Fruit fly (Drosophila melanogaster) whole organism, embryonic: ENCODE results near the gene PGAP1.
A peak's percentile ranks its signal among the peaks of the same experiment; 100 is the strongest.

Experiments used
- Atf-2 ChIP-seq: fragments of 200-800 bp; sonication (Bioruptor generic); optimal IDR thresholded peaks from 2 replicates; lab custom pipeline; 2016; ENCODE audit warnings: missing biosample characterization, missing genetic modification characterization
- C15 ChIP-seq: fragments of 200-800 bp; sonication (Bioruptor generic); IDR thresholded peaks from 3 replicates; pipeline ENCODE4 v1.3.6; 2022; ENCODE audit warnings: missing biosample characterization, missing genetic modification characterization
- CG10431 ChIP-seq: fragments of 200-800 bp; sonication (Bioruptor generic); optimal IDR thresholded peaks from 3 replicates; lab custom pipeline; 2018; ENCODE audit warnings: missing biosample characterization, mild to moderate bottlenecking, missing genetic modification characterization
- CG10543 ChIP-seq: fragments of 200-800 bp; sonication (Bioruptor generic); optimal IDR thresholded peaks from 3 replicates; lab custom pipeline; 2017; ENCODE audit warnings: missing biosample characterization, mild to moderate bottlenecking, missing genetic modification characterization, moderate library complexity
- CG13287 ChIP-seq: fragments of 200-800 bp; sonication (Bioruptor generic); IDR thresholded peaks from 2 replicates; pipeline ENCODE4 v1.3.6; 2022; ENCODE audit warnings: missing biosample characterization, missing genetic modification characterization; ENCODE audit not compliant: partially characterized antibody
- CG13894 ChIP-seq: fragments of 200-800 bp; sonication (Bioruptor generic); optimal IDR thresholded peaks from 3 replicates; lab custom pipeline; 2018; ENCODE audit warnings: missing biosample characterization, mild to moderate bottlenecking, missing genetic modification characterization, moderate library complexity
- CG17802 ChIP-seq: fragments of 200-800 bp; sonication (Bioruptor generic); optimal IDR thresholded peaks from 2 replicates; lab custom pipeline; 2018; ENCODE audit warnings: missing biosample characterization, mild to moderate bottlenecking, missing genetic modification characterization, moderate library complexity
- CG17829 ChIP-seq: fragments of 200-800 bp; optimal IDR thresholded peaks from 2 replicates; lab custom pipeline; 2019; ENCODE audit warnings: missing biosample characterization, mild to moderate bottlenecking, missing genetic modification characterization, moderate library complexity
- CG2116 ChIP-seq: fragments of 200-800 bp; sonication (Bioruptor generic); optimal IDR thresholded peaks from 3 replicates; lab custom pipeline; 2018; ENCODE audit warnings: missing biosample characterization, mild to moderate bottlenecking, missing genetic modification characterization
- CG30020 ChIP-seq: fragments of 200-800 bp; optimal IDR thresholded peaks from 2 replicates; lab custom pipeline; 2019; ENCODE audit warnings: missing biosample characterization, mild to moderate bottlenecking, missing genetic modification characterization, moderate library complexity
- CG30403 ChIP-seq: fragments of 200-800 bp; sonication (Bioruptor generic); optimal IDR thresholded peaks from 3 replicates; lab custom pipeline; 2016; ENCODE audit warnings: missing biosample characterization, missing genetic modification characterization
- CG30431 ChIP-seq: fragments of 200-800 bp; sonication (Bioruptor generic); optimal IDR thresholded peaks from 2 replicates; lab custom pipeline; 2017; ENCODE audit warnings: missing biosample characterization, missing genetic modification characterization
- CG31224 ChIP-seq: fragments of 200-800 bp; sonication (Bioruptor generic); IDR thresholded peaks from 2 replicates; pipeline ENCODE4 v1.3.6; 2022; ENCODE audit warnings: missing biosample characterization, missing genetic modification characterization
- CG32767 ChIP-seq: fragments of 200-800 bp; sonication (Bioruptor generic); IDR thresholded peaks from 2 replicates; pipeline ENCODE4 v1.3.6; 2022; ENCODE audit warnings: missing biosample characterization, missing genetic modification characterization
- CG32772 ChIP-seq: fragments of 200-800 bp; sonication (Bioruptor generic); IDR thresholded peaks from 2 replicates; pipeline ENCODE4 v1.3.6; 2022; ENCODE audit warnings: missing biosample characterization, missing genetic modification characterization
- CG33557 ChIP-seq: fragments of 200-800 bp; sonication (Bioruptor generic); optimal IDR thresholded peaks from 2 replicates; lab custom pipeline; 2019; ENCODE audit warnings: missing biosample characterization, mild to moderate bottlenecking, missing genetic modification characterization, moderate library complexity
- CG3995 ChIP-seq: fragments of 200-800 bp; sonication (Bioruptor generic); optimal IDR thresholded peaks from 3 replicates; lab custom pipeline; 2016; ENCODE audit warnings: missing biosample characterization, missing genetic modification characterization
- CG42726 ChIP-seq: fragments of 200-800 bp; sonication (Bioruptor generic); IDR thresholded peaks from 2 replicates; pipeline ENCODE4 v1.3.6; 2022; ENCODE audit warnings: missing biosample characterization, missing genetic modification characterization; ENCODE audit not compliant: partially characterized antibody
- CG9727 ChIP-seq: fragments of 200-800 bp; sonication (Bioruptor generic); optimal IDR thresholded peaks from 3 replicates; lab custom pipeline; 2017; ENCODE audit warnings: missing biosample characterization, mild to moderate bottlenecking, missing genetic modification characterization
- Camta ChIP-seq: fragments of 200-800 bp; sonication (Bioruptor generic); optimal IDR thresholded peaks from 2 replicates; lab custom pipeline; 2016; ENCODE audit warnings: missing biosample characterization, missing genetic modification characterization
- Dad ChIP-seq: fragments of 200-800 bp; sonication (Bioruptor generic); optimal IDR thresholded peaks from 3 replicates; lab custom pipeline; 2016; ENCODE audit warnings: missing biosample characterization, missing genetic modification characterization
- Deaf1 ChIP-seq: fragments of 200-800 bp; optimal IDR thresholded peaks from 3 replicates; lab custom pipeline; 2019; ENCODE audit warnings: missing biosample characterization, mild to moderate bottlenecking, missing genetic modification characterization, moderate library complexity
- E2f1 ChIP-seq: fragments of 200-800 bp; sonication (Bioruptor generic); IDR thresholded peaks from 2 replicates; pipeline ENCODE4 v1.3.6; 2022; ENCODE audit warnings: missing biosample characterization, missing genetic modification characterization
- Gsc ChIP-seq: fragments of 200-800 bp; sonication (Bioruptor generic); IDR thresholded peaks from 2 replicates; pipeline ENCODE4 v1.3.6; 2022; ENCODE audit warnings: missing biosample characterization, missing genetic modification characterization
- HLHmδ ChIP-seq: fragments of 200-800 bp; sonication (Bioruptor generic); optimal IDR thresholded peaks from 2 replicates; lab custom pipeline; 2018; ENCODE audit warnings: missing biosample characterization, mild to moderate bottlenecking, missing genetic modification characterization, moderate library complexity
- HmgZ ChIP-seq: fragments of 200-800 bp; sonication (Bioruptor generic); optimal IDR thresholded peaks from 2 replicates; lab custom pipeline; 2018; ENCODE audit warnings: missing biosample characterization, mild to moderate bottlenecking, missing genetic modification characterization
- Hr78 ChIP-seq, 2 experiments: fragments of 200-800 bp in 1 of 2; fragments of >200 bp in 1 of 2; sonication (Bioruptor generic) in 1 of 2; optimal IDR thresholded peaks; 2 replicates each; lab custom pipeline; 2017 to 2019; ENCODE audit warnings: missing biosample characterization in 2 of 2, missing genetic modification characterization in 2 of 2, mild to moderate bottlenecking in 1 of 2, moderate library complexity in 1 of 2
- Jarid2 ChIP-seq: fragments of 200-800 bp; sonication (Bioruptor generic); optimal IDR thresholded peaks from 3 replicates; lab custom pipeline; 2017; ENCODE audit warnings: mild to moderate bottlenecking, missing biosample characterization, missing genetic modification reagents, missing genetic modification characterization
- Kr ChIP-seq: fragments of 200-800 bp; sonication (Bioruptor generic); optimal IDR thresholded peaks from 2 replicates; lab custom pipeline; 2017; ENCODE audit warnings: missing biosample characterization, mild to moderate bottlenecking, missing genetic modification characterization
- Oaz ChIP-seq: fragments of 200-800 bp; sonication (Bioruptor generic); IDR thresholded peaks from 2 replicates; pipeline ENCODE4 v1.3.6; 2022; ENCODE audit warnings: missing biosample characterization, missing genetic modification characterization
- Opbp ChIP-seq: fragments of 200-800 bp; sonication (Bioruptor generic); IDR thresholded peaks from 3 replicates; pipeline ENCODE4 v1.3.6; 2022; ENCODE audit warnings: missing biosample characterization, missing genetic modification characterization; ENCODE audit not compliant: partially characterized antibody
- Sry-β ChIP-seq: fragments of 200-800 bp; sonication (Bioruptor generic); optimal IDR thresholded peaks from 2 replicates; lab custom pipeline; 2018; ENCODE audit warnings: missing biosample characterization, mild to moderate bottlenecking, missing genetic modification characterization, moderate library complexity
- br ChIP-seq: fragments of >200 bp; optimal IDR thresholded peaks from 2 replicates; lab custom pipeline; 2017
- cato ChIP-seq: fragments of 200-800 bp; sonication (Bioruptor generic); optimal IDR thresholded peaks from 2 replicates; lab custom pipeline; 2016; ENCODE audit warnings: missing biosample characterization, missing genetic modification characterization, borderline replicate concordance
- corto ChIP-seq: fragments of 200-800 bp; sonication (Bioruptor generic); optimal IDR thresholded peaks from 2 replicates; lab custom pipeline; 2016; ENCODE audit warnings: missing biosample characterization, mild to moderate bottlenecking, missing genetic modification characterization, moderate library complexity
- eyg ChIP-seq: fragments of 200-800 bp; sonication (Bioruptor generic); optimal IDR thresholded peaks from 3 replicates; lab custom pipeline; 2016; ENCODE audit warnings: missing biosample characterization, missing genetic modification characterization
- fd3F ChIP-seq: fragments of 200-800 bp; sonication (Bioruptor generic); optimal IDR thresholded peaks from 2 replicates; lab custom pipeline; 2018; ENCODE audit warnings: missing biosample characterization, mild to moderate bottlenecking, missing genetic modification characterization, moderate library complexity
- h ChIP-seq: fragments of >200 bp; optimal IDR thresholded peaks from 2 replicates; lab custom pipeline; 2017
- ham ChIP-seq: fragments of 200-800 bp; sonication (Bioruptor generic); IDR thresholded peaks from 2 replicates; pipeline ENCODE4 v1.3.6; 2022; ENCODE audit warnings: missing biosample characterization, missing genetic modification characterization
- maf-S ChIP-seq: fragments of 200-800 bp; sonication (Bioruptor generic); optimal IDR thresholded peaks from 2 replicates; lab custom pipeline; 2016; ENCODE audit warnings: missing biosample characterization, missing genetic modification characterization
- nerfin-1 ChIP-seq: fragments of 200-800 bp; sonication (Bioruptor generic); optimal IDR thresholded peaks from 3 replicates; lab custom pipeline; 2019; ENCODE audit warnings: missing biosample characterization, mild to moderate bottlenecking, missing genetic modification characterization, moderate library complexity
- onecut ChIP-seq: fragments of 200-800 bp; sonication (Bioruptor generic); IDR thresholded peaks from 2 replicates; pipeline ENCODE4 v1.3.6; 2022; ENCODE audit warnings: missing biosample characterization, missing genetic modification characterization
- peb ChIP-seq: fragments of 200-800 bp; sonication (Bioruptor generic); IDR thresholded peaks from 2 replicates; pipeline ENCODE4 v1.3.6; 2022; ENCODE audit warnings: missing biosample characterization, missing genetic modification characterization
- rib ChIP-seq: fragments of 200-800 bp; sonication (Bioruptor generic); IDR thresholded peaks from 2 replicates; pipeline ENCODE4 v1.3.6; 2022; ENCODE audit warnings: missing biosample characterization, missing genetic modification characterization
- sd ChIP-seq: fragments of 200-800 bp; sonication (Bioruptor generic); optimal IDR thresholded peaks from 3 replicates; lab custom pipeline; 2018; ENCODE audit warnings: missing biosample characterization, mild to moderate bottlenecking, missing genetic modification characterization, moderate library complexity
- tgo ChIP-seq: fragments of 200-800 bp; sonication (Bioruptor generic); IDR thresholded peaks from 3 replicates; pipeline ENCODE4 v1.3.6; 2022; ENCODE audit warnings: missing biosample characterization, missing genetic modification characterization
- toy ChIP-seq: fragments of 200-800 bp; sonication (Bioruptor generic); IDR thresholded peaks from 2 replicates; pipeline ENCODE4 v1.3.6; 2022; ENCODE audit warnings: missing biosample characterization, missing genetic modification characterization

PGAP1 gene

dm6 chrX:5705899-5706312, 16.6 kb upstream of the PGAP1 start (continued):
- peak; percentile 78 for TF ChIP-seq CG9727 (GFP tag; lab: Kevin White, UChicago)
- peak; percentile 78; the same call in 2 of the 3 replicates for TF ChIP-seq C15 (GFP tag; lab: Robert Waterston, UW)
- TF ChIP-seq Kr (GFP tag; lab: Kevin White, UChicago) = no peak
- TF ChIP-seq rib (GFP tag; lab: Robert Waterston, UW) = peak; percentile 90
- peak; percentile 90 for TF ChIP-seq CG32772 (GFP tag; lab: Robert Waterston, UW)
- peak; percentile 84 for TF ChIP-seq Gsc (GFP tag; lab: Robert Waterston, UW)
- peak; percentile 87 for TF ChIP-seq CG31224
- TF ChIP-seq ham (GFP tag; lab: Robert Waterston, UW) = 0 out of 2 replicates have a peak, but pooled peaks have one; percentile 44
- TF ChIP-seq onecut (GFP tag; lab: Robert Waterston, UW) = peak; percentile 74
- no peak for TF ChIP-seq CG42726 (GFP tag; lab: Robert Waterston, UW)
- TF ChIP-seq CG17829 (tag; lab: Kevin White, UChicago) = peak; percentile 78
- peak; percentile 68 for TF ChIP-seq fd3F (GFP tag; lab: Kevin White, UChicago)

- TF ChIP-seq br (lab: Kevin White, UChicago) (no peak), Opbp (GFP tag; lab: Robert Waterston, UW) (no peak), maf-S (no peak), CG3995 (peak; percentile 93), Sry-β (GFP tag; lab: Kevin White, UChicago) (peak; percentile 57)
These were observed 15.8 kb upstream of the PGAP1 start for dm6 chrX:5705097-5705496.

dm6 chrX:5699824-5700498, 10.7 kb upstream of the PGAP1 start:
- TF ChIP-seq Deaf1 (tag; lab: Kevin White, UChicago) (peak; percentile 54), toy (GFP tag; lab: Robert Waterston, UW) (no peak), CG32767 (GFP tag; lab: Robert Waterston, UW) (peak; percentile 39; the same call in 1 of the 2 replicates), Atf-2 (GFP tag; lab: Kevin White, UChicago) (no peak), cato (GFP tag; lab: Kevin White, UChicago) (peak; percentile 26), CG30403 (GFP tag; lab: Kevin White, UChicago) (peak; percentile 73), tgo (GFP tag; lab: Robert Waterston, UW) (peak; percentile 65), Dad (peak; percentile 4), corto (GFP tag; lab: Kevin White, UChicago) (no peak), HmgZ (tag; lab: Kevin White, UChicago) (peak; percentile 11), CG2116 (no peak), sd (tag; lab: Kevin White, UChicago) (peak; percentile 5), h (lab: Kevin White, UChicago) (no peak), CG10543 (GFP tag; lab: Kevin White, UChicago) (peak; percentile 70), peb (GFP tag; lab: Robert Waterston, UW) (peak; percentile 46; the same call in 1 of the 2 replicates), HLHmδ (no peak), CG30020 (tag; lab: Kevin White, UChicago) (no peak), Camta (no peak), Kr (GFP tag; lab: Kevin White, UChicago) (no peak), CG33557 (GFP tag; lab: Kevin White, UChicago) (no peak), Hr78 (GFP tag; optimal IDR thresholded peaks at IDR 0.05; lab: Kevin White, UChicago) (peak in 1 of 2 experiments; percentile 21), CG30431 (GFP tag; lab: Kevin White, UChicago) (peak; percentile 44), CG13287 (GFP tag; lab: Robert Waterston, UW) (no peak), E2f1 (peak; percentile 52; the same call in 1 of the 2 replicates), CG10431 (no peak), nerfin-1 (peak; percentile 23), Oaz (GFP tag; lab: Robert Waterston, UW) (peak; percentile 34; the same call in 1 of the 2 replicates), CG17802 (no peak), eyg (no peak), CG13894 (tag; lab: Kevin White, UChicago) (peak; percentile 81), Jarid2 (GFP tag; lab: Kevin White, UChicago) (no peak)
